Fruit fly (Drosophila melanogaster) whole organism, pupa: Measurements from ENCODE around the gene CG33307.

Source experiments
- CG10348 ChIP-seq: fragments of 200-800 bp; sonication (Bioruptor generic); IDR thresholded peaks from 2 replicates; pipeline ENCODE4 v1.3.6; 2022; ENCODE audit warnings: missing biosample characterization, missing genetic modification characterization
- CG12605 ChIP-seq: fragments of 200-800 bp; sonication (Bioruptor generic); IDR thresholded peaks from 2 replicates; pipeline ENCODE4 v1.3.6; 2022; ENCODE audit warnings: missing biosample characterization, missing genetic modification characterization
- CG13204 ChIP-seq: fragments of 200-800 bp; sonication (Bioruptor generic); optimal IDR thresholded peaks from 2 replicates; lab custom pipeline; 2018; ENCODE audit warnings: missing biosample characterization, mild to moderate bottlenecking, missing genetic modification characterization, moderate library complexity
- CG14655 ChIP-seq: fragments of 200-800 bp; sonication (Bioruptor generic); optimal IDR thresholded peaks from 3 replicates; lab custom pipeline; 2017; ENCODE audit warnings: mild to moderate bottlenecking, missing biosample characterization, missing genetic modification reagents, missing genetic modification characterization
- CG15710 ChIP-seq: fragments of 200-800 bp; sonication (Bioruptor generic); optimal IDR thresholded peaks from 2 replicates; lab custom pipeline; 2018; ENCODE audit warnings: missing biosample characterization, mild to moderate bottlenecking, missing genetic modification characterization, moderate library complexity
- CG17806 ChIP-seq: fragments of 200-800 bp; sonication (Bioruptor generic); optimal IDR thresholded peaks from 2 replicates; lab custom pipeline; 2018; ENCODE audit warnings: missing biosample characterization, mild to moderate bottlenecking, missing genetic modification characterization, moderate library complexity
- CG32121 ChIP-seq: fragments of 200-800 bp; sonication (Bioruptor generic); IDR thresholded peaks from 2 replicates; pipeline ENCODE4 v1.3.6; 2022; ENCODE audit warnings: missing biosample characterization, missing genetic modification characterization
- CG34367 ChIP-seq: fragments of 200-800 bp; sonication (Bioruptor generic); optimal IDR thresholded peaks from 2 replicates; lab custom pipeline; 2018; ENCODE audit warnings: missing biosample characterization, mild to moderate bottlenecking, missing genetic modification characterization
- CG4496 ChIP-seq: fragments of 200-800 bp; sonication (Bioruptor generic); IDR thresholded peaks from 3 replicates; pipeline ENCODE4 v1.3.6; 2022; ENCODE audit warnings: missing biosample characterization, missing genetic modification characterization
- CG8159 ChIP-seq: fragments of 200-800 bp; sonication (Bioruptor generic); optimal IDR thresholded peaks from 3 replicates; lab custom pipeline; 2018; ENCODE audit warnings: missing biosample characterization, mild to moderate bottlenecking, missing genetic modification characterization, moderate library complexity
- CG8301 ChIP-seq: fragments of 200-800 bp; sonication (Bioruptor generic); optimal IDR thresholded peaks from 2 replicates; lab custom pipeline; 2018; ENCODE audit warnings: missing biosample characterization, mild to moderate bottlenecking, missing genetic modification characterization
- CG9948 ChIP-seq: fragments of 200-800 bp; sonication (Bioruptor generic); optimal IDR thresholded peaks from 2 replicates; lab custom pipeline; 2018; ENCODE audit warnings: missing biosample characterization, mild to moderate bottlenecking, missing genetic modification characterization, moderate library complexity
- D1 ChIP-seq: fragments of 200-800 bp; sonication (Bioruptor generic); optimal IDR thresholded peaks from 2 replicates; lab custom pipeline; 2018; ENCODE audit warnings: missing biosample characterization, mild to moderate bottlenecking, missing genetic modification characterization, moderate library complexity
- EcR ChIP-seq: fragments of 200-800 bp; sonication (Bioruptor generic); optimal IDR thresholded peaks from 3 replicates; lab custom pipeline; 2019; ENCODE audit warnings: missing biosample characterization, missing genetic modification characterization, mild to moderate bottlenecking, moderate library complexity, missing genetic modification reagents
- Ets98B ChIP-seq: fragments of 200-800 bp; sonication (Bioruptor generic); IDR thresholded peaks from 2 replicates; pipeline ENCODE4 v1.3.6; 2022; ENCODE audit warnings: missing biosample characterization, missing genetic modification characterization
- Pif1A ChIP-seq: fragments of 200-800 bp; sonication (Bioruptor generic); optimal IDR thresholded peaks from 3 replicates; lab custom pipeline; 2016; ENCODE audit warnings: missing biosample characterization, missing genetic modification characterization
- Pif1B ChIP-seq: fragments of 200-800 bp; sonication (Bioruptor generic); optimal IDR thresholded peaks from 3 replicates; lab custom pipeline; 2016; ENCODE audit warnings: missing biosample characterization, missing genetic modification characterization
- Snoo ChIP-seq: fragments of 200-800 bp; sonication (Bioruptor generic); optimal IDR thresholded peaks from 3 replicates; lab custom pipeline; 2017; ENCODE audit warnings: missing biosample characterization, mild to moderate bottlenecking, missing genetic modification characterization, inconsistent platforms
- fd96Ca ChIP-seq: fragments of 200-800 bp; sonication (Bioruptor generic); IDR thresholded peaks from 3 replicates; pipeline ENCODE4 v1.3.6; 2022; ENCODE audit warnings: missing biosample characterization, missing genetic modification characterization
- gl ChIP-seq: fragments of 200-800 bp; sonication (Bioruptor generic); optimal IDR thresholded peaks from 2 replicates; lab custom pipeline; 2018; ENCODE audit warnings: missing biosample characterization, mild to moderate bottlenecking, missing genetic modification characterization
- rn ChIP-seq: fragments of 200-800 bp; sonication (Bioruptor generic); IDR thresholded peaks from 2 replicates; pipeline ENCODE4 v1.3.6; 2022; ENCODE audit warnings: missing biosample characterization, missing genetic modification characterization

CG33307 gene

DNA sequence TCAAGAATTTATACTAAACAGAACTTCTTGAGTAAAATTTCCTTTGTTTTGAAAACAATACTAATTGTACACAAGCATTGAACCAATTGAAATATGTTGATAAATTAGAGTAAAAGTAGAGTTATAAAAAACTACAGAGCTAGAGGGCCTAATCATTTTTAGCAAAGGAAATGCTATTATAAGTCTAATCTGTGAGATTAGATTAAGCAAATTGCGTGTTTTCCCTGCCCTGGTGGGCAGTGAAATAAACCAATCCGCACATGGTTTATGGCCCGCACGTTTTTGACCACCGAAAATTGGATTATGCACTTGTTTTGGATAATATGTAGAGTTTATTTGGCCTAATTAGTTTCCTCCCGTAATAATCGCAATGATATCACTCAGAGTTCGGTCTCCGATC is 1.3 kb upstream of the CG33307 start:
- TF ChIP-seq Ets98B (no peak), CG15710 (no peak), CG17806 (tag; lab: Kevin White, UChicago) (no peak), gl (tag; lab: Kevin White, UChicago) (no peak), CG13204 (GFP tag; lab: Kevin White, UChicago) (no peak), Pif1B (GFP tag; lab: Kevin White, UChicago) (no peak), Pif1A (GFP tag; lab: Kevin White, UChicago) (no peak), CG32121 (no peak), D1 (tag; lab: Kevin White, UChicago) (no peak), Snoo (tag; lab: Kevin White, UChicago) (no peak), CG34367 (tag; lab: Kevin White, UChicago) (no peak), fd96Ca (GFP tag; lab: Robert Waterston, UW) (no peak), CG4496 (no peak), CG12605 (GFP tag; lab: Robert Waterston, UW) (no peak), CG9948 (tag; lab: Kevin White, UChicago) (no peak), CG14655 (GFP tag; lab: Kevin White, UChicago) (no peak), CG8301 (tag; lab: Kevin White, UChicago) (no peak), EcR (no peak)

DNA sequence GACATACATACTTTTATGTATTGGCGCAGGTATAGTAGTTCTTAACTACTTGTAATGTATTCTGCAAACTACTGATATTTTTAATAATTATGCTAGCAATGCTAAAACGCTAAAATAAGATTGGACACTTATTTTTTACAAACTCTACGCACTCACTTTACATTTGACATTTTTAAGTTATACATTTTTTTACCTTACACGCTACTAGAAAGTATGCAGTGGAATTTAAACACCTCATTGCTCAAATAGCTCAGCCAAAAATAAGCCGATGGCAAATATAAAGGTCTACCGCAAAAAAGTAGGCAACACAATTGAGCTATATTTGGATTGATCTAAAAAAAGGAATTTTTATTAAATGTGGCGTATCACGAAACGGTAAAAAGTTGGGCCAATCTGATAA is 758 bp upstream of the CG33307 start:
- TF ChIP-seq D1 (tag; lab: Kevin White, UChicago) (peak; percentile 29), CG34367 (tag; lab: Kevin White, UChicago) (no peak)

DNA sequence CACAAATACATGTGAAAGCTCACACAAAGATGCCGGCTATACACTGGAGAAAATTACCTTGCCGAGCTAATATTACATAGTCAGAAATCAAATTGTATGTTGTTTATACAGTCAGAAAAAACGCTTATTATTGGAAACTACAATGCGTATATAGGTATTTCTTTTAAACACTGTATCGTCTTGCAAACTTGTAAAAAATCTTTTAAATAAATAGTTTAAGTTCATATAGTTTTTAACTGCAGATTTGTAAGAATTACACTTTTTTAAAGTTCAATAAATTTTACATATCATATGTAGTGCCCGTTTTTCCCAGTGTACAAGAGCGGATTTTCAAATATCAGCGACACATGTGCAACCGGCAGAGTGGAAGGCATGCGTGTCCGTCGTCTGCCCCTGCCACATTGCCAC is 1.6 kb downstream of the CG33307 start:
- TF ChIP-seq CG13204 (GFP tag; lab: Kevin White, UChicago) = peak; percentile 46
- peak; percentile 88 for TF ChIP-seq CG9948 (tag; lab: Kevin White, UChicago)
- peak; percentile 83 for TF ChIP-seq CG15710
- TF ChIP-seq Pif1A (GFP tag; lab: Kevin White, UChicago) = peak; percentile 83
- TF ChIP-seq CG8159 (tag; lab: Kevin White, UChicago) = peak; percentile 86
- peak; percentile 86 for TF ChIP-seq CG4496
- 0 out of 2 replicates have a peak, but pooled peaks have one; percentile 16 for TF ChIP-seq CG10348 (GFP tag; lab: Robert Waterston, UW)
- TF ChIP-seq CG17806 (tag; lab: Kevin White, UChicago) = peak; percentile 81
- TF ChIP-seq fd96Ca (GFP tag; lab: Robert Waterston, UW) = no peak; the same call in 2 of the 3 replicates
- TF ChIP-seq CG14655 (GFP tag; lab: Kevin White, UChicago) = peak; percentile 92
- no peak for TF ChIP-seq EcR
- peak; percentile 48; the same call in 1 of the 2 replicates for TF ChIP-seq rn
- TF ChIP-seq Ets98B = peak; percentile 80
- TF ChIP-seq Snoo (tag; lab: Kevin White, UChicago) = peak; percentile 91
- TF ChIP-seq gl (tag; lab: Kevin White, UChicago) = peak; percentile 40
- peak; percentile 76 for TF ChIP-seq CG34367 (tag; lab: Kevin White, UChicago)
- peak; percentile 90 for TF ChIP-seq CG32121
- peak; percentile 88 for TF ChIP-seq CG8301 (tag; lab: Kevin White, UChicago)
- peak; percentile 82 for TF ChIP-seq D1 (tag; lab: Kevin White, UChicago)
- TF ChIP-seq CG12605 (GFP tag; lab: Robert Waterston, UW) = peak; percentile 56
- peak; percentile 76 for TF ChIP-seq Pif1B (GFP tag; lab: Kevin White, UChicago)

DNA sequence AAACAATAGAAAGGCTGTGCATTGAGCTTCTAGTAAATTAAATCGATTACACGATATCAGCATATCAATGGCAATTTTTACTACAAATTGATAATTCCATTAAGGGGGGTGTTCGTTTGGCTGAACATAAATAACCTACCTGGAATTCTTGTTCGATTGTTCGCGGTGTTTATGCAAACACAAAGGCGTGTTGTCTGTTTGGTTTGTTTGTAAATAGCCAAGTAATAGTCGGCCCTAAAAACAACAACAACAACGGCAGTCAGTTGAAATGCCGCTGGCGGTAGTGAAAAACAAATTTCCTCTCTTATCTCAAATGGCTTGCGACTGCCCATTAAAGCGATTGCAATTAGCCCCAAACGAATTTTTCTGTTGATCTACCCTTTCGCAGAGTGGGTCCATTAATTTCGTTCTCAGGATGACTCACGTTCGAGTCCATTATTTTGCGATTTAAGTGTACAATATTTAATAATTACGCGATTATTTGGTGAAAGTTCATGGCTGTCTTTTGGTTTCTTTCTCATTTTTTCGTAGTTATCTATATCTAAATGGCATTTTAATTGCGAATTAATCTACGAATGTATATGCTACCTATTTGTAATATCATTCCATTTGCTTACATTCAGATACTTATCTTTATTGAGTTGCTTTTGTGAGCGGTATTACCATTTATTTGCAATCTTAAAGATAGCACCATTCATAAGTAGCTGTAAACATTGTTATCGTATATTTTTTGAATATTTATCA is 2.5 kb downstream of the CG33307 start:
- TF ChIP-seq CG15710 = no peak
- no peak for TF ChIP-seq gl (tag; lab: Kevin White, UChicago)
- no peak for TF ChIP-seq fd96Ca (GFP tag; lab: Robert Waterston, UW)
- TF ChIP-seq CG32121 = no peak
- no peak for TF ChIP-seq Snoo (tag; lab: Kevin White, UChicago)
- no peak for TF ChIP-seq CG9948 (tag; lab: Kevin White, UChicago)
- TF ChIP-seq CG17806 (tag; lab: Kevin White, UChicago) = no peak
- TF ChIP-seq Pif1A (GFP tag; lab: Kevin White, UChicago) = no peak
- no peak for TF ChIP-seq Ets98B
- no peak for TF ChIP-seq CG12605 (GFP tag; lab: Robert Waterston, UW)
- TF ChIP-seq CG8301 (tag; lab: Kevin White, UChicago) = no peak
- no peak for TF ChIP-seq CG13204 (GFP tag; lab: Kevin White, UChicago)
- no peak for TF ChIP-seq EcR
- TF ChIP-seq CG8159 (tag; lab: Kevin White, UChicago) = no peak
- no peak for TF ChIP-seq rn
- no peak for TF ChIP-seq CG14655 (GFP tag; lab: Kevin White, UChicago)
- no peak for TF ChIP-seq CG4496
- TF ChIP-seq CG10348 (GFP tag; lab: Robert Waterston, UW) = no peak
- TF ChIP-seq D1 (tag; lab: Kevin White, UChicago) = no peak
- TF ChIP-seq Pif1B (GFP tag; lab: Kevin White, UChicago) = no peak

DNA sequence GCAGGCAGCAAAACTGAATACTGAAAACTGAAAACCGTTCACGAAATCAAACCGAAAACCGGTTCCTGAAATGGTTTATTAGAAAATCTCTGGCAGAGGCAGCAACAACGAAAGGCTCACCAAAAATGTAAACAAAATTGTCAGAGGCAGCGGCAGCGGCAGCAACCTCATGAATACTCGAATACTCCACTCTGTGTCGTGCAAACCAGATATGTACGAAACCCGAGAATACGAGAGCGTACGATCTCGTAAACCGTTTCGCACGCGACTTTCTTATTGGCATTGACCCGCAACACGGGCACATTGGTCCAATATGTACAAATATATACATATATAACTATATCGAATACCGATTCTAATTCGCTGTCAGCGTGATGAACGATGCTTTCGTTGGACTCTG is 3.7 kb downstream of the CG33307 start:
- TF ChIP-seq Pif1B (GFP tag; lab: Kevin White, UChicago) (no peak), CG8301 (tag; lab: Kevin White, UChicago) (no peak), CG14655 (GFP tag; lab: Kevin White, UChicago) (no peak), CG10348 (GFP tag; lab: Robert Waterston, UW) (no peak), CG12605 (GFP tag; lab: Robert Waterston, UW) (no peak)
- TF ChIP-seq, all 21 proteins: peak for 0
